Worm (Caenorhabditis elegans) whole organism, L4/young adult: ENCODE measurements around the gene F59D12.5.

Experiments
- W03F9.2 ChIP-seq: fragments of 150-350 bp; optimal IDR thresholded peaks from 2 replicates; lab custom pipeline; 2014; ENCODE audit warnings: missing biosample characterization, missing genetic modification characterization
- dao-5 ChIP-seq: sonication (generic microtip); optimal IDR thresholded peaks from 2 replicates; lab custom pipeline; 2016; ENCODE audit warnings: missing genotype, missing genetic modification characterization, moderate library complexity, missing compliant biosample characterization
- him-1 ChIP-seq: sonication (generic microtip); optimal IDR thresholded peaks from 2 replicates; lab custom pipeline; 2016; ENCODE audit warnings: missing genotype, missing genetic modification reagents, missing genetic modification characterization, missing compliant biosample characterization

- TF ChIP-seq him-1, result no peak
- TF ChIP-seq W03F9.2 (tag; lab: Kevin White, UChicago), result no peak
- TF ChIP-seq dao-5 (tag; lab: Kevin White, UChicago), result no peak
These were observed 21.0 kb upstream of the F59D12.5 start for ce11 chrX:15668053-15668599.
